Fruit fly (Drosophila melanogaster) whole organism, embryonic: ENCODE data around the gene Rpn9.

Experiments
- Adf1 ChIP-seq: fragments of 200-800 bp; sonication (Bioruptor generic); IDR thresholded peaks from 2 replicates; pipeline ENCODE4 v1.3.6; 2022; ENCODE audit warnings: missing biosample characterization, missing genetic modification characterization
- Bgb ChIP-seq: fragments of 200-800 bp; sonication (Bioruptor generic); IDR thresholded peaks from 2 replicates; pipeline ENCODE4 v1.3.6; 2022; ENCODE audit warnings: missing biosample characterization, missing genetic modification characterization; ENCODE audit not compliant: partially characterized antibody
- CG10147 ChIP-seq: fragments of 200-800 bp; sonication (Bioruptor generic); optimal IDR thresholded peaks from 2 replicates; lab custom pipeline; 2019; ENCODE audit warnings: missing biosample characterization, mild to moderate bottlenecking, missing genetic modification characterization, moderate library complexity
- CG11723 ChIP-seq: fragments of 200-800 bp; sonication (Bioruptor generic); optimal IDR thresholded peaks from 2 replicates; lab custom pipeline; 2017; ENCODE audit warnings: missing biosample characterization, mild to moderate bottlenecking, missing genetic modification characterization
- CG1233 ChIP-seq: fragments of 200-800 bp; sonication (Bioruptor generic); optimal IDR thresholded peaks from 4 replicates; lab custom pipeline; 2018; ENCODE audit warnings: missing biosample characterization, mild to moderate bottlenecking, missing genetic modification characterization
- CG12659 ChIP-seq: fragments of 200-800 bp; sonication (Bioruptor generic); optimal IDR thresholded peaks from 3 replicates; lab custom pipeline; 2017; ENCODE audit warnings: mild to moderate bottlenecking, missing biosample characterization, missing genetic modification reagents, missing genetic modification characterization
- CG15601 ChIP-seq: fragments of 200-800 bp; sonication (Bioruptor generic); optimal IDR thresholded peaks from 3 replicates; lab custom pipeline; 2019; ENCODE audit warnings: missing biosample characterization, mild to moderate bottlenecking, missing genetic modification characterization, moderate library complexity
- CG17829 ChIP-seq: fragments of 200-800 bp; optimal IDR thresholded peaks from 2 replicates; lab custom pipeline; 2019; ENCODE audit warnings: missing biosample characterization, mild to moderate bottlenecking, missing genetic modification characterization, moderate library complexity
- CG2678 ChIP-seq: fragments of 200-800 bp; sonication (Bioruptor generic); optimal IDR thresholded peaks from 3 replicates; lab custom pipeline; 2019; ENCODE audit warnings: missing biosample characterization, mild to moderate bottlenecking, missing genetic modification characterization, moderate library complexity
- CG32772 ChIP-seq: fragments of 200-800 bp; sonication (Bioruptor generic); IDR thresholded peaks from 2 replicates; pipeline ENCODE4 v1.3.6; 2022; ENCODE audit warnings: missing biosample characterization, missing genetic modification characterization
- CG33213 ChIP-seq: fragments of 200-800 bp; sonication (Bioruptor generic); optimal IDR thresholded peaks from 3 replicates; lab custom pipeline; 2016; ENCODE audit warnings: missing biosample characterization, missing genetic modification characterization
- CG4328 ChIP-seq: fragments of 200-800 bp; sonication (Bioruptor generic); optimal IDR thresholded peaks from 3 replicates; lab custom pipeline; 2017; ENCODE audit warnings: missing biosample characterization, missing genetic modification reagents, missing genetic modification characterization
- CG43689 ChIP-seq: fragments of 200-800 bp; sonication (Bioruptor generic); IDR thresholded peaks from 2 replicates; pipeline ENCODE4 v1.3.6; 2022; ENCODE audit warnings: missing biosample characterization, missing genetic modification characterization
- CG7357 ChIP-seq: fragments of 200-800 bp; sonication (Bioruptor generic); IDR thresholded peaks from 3 replicates; pipeline ENCODE4 v1.3.6; 2022; ENCODE audit warnings: missing biosample characterization, missing genetic modification characterization
- CG7745 ChIP-seq: fragments of 200-800 bp; sonication (Bioruptor generic); optimal IDR thresholded peaks from 2 replicates; lab custom pipeline; 2018; ENCODE audit warnings: missing biosample characterization, mild to moderate bottlenecking, missing genetic modification characterization, moderate library complexity
- CG7839 ChIP-seq: fragments of 200-800 bp; sonication (Bioruptor generic); optimal IDR thresholded peaks from 3 replicates; lab custom pipeline; 2018; ENCODE audit warnings: missing biosample characterization, mild to moderate bottlenecking, missing genetic modification characterization, moderate library complexity
- CG8290 ChIP-seq, 3 experiments: fragments of 200-800 bp; sonication (Bioruptor generic); optimal IDR thresholded peaks; 2 replicates each; lab custom pipeline; 2016 to 2019; ENCODE audit warnings: missing biosample characterization in 3 of 3, missing genetic modification characterization in 3 of 3, mild to moderate bottlenecking in 2 of 3, moderate library complexity in 1 of 3
- Dbx ChIP-seq: fragments of 200-800 bp; sonication (Bioruptor generic); IDR thresholded peaks from 3 replicates; pipeline ENCODE4 v1.3.6; 2022; ENCODE audit warnings: missing biosample characterization, missing genetic modification characterization
- Ets65A ChIP-seq: fragments of 200-800 bp; sonication (Bioruptor generic); peaks from one replicate; lab custom pipeline; 2016; ENCODE audit warnings: missing biosample characterization, missing genetic modification characterization
- Ets97D ChIP-seq: fragments of 200-800 bp; sonication (Bioruptor generic); optimal IDR thresholded peaks from 3 replicates; lab custom pipeline; 2016; ENCODE audit warnings: missing biosample characterization, missing genetic modification characterization
- Fer1 ChIP-seq: fragments of 200-800 bp; sonication (Bioruptor generic); optimal IDR thresholded peaks from 2 replicates; lab custom pipeline; 2017; ENCODE audit warnings: missing biosample characterization, mild to moderate bottlenecking, missing genetic modification characterization
- HLH3B ChIP-seq: fragments of 200-800 bp; sonication (Bioruptor generic); IDR thresholded peaks from 2 replicates; pipeline ENCODE4 v1.3.6; 2022; ENCODE audit warnings: missing biosample characterization, missing genetic modification characterization
- HLH54F ChIP-seq: fragments of 200-800 bp; sonication (Bioruptor generic); optimal IDR thresholded peaks from 3 replicates; lab custom pipeline; 2016; ENCODE audit warnings: missing biosample characterization, missing genetic modification characterization
- Hr39 ChIP-seq: fragments of >200 bp; optimal IDR thresholded peaks from 2 replicates; lab custom pipeline; 2017
- Kr ChIP-seq: fragments of 200-800 bp; sonication (Bioruptor generic); optimal IDR thresholded peaks from 2 replicates; lab custom pipeline; 2017; ENCODE audit warnings: missing biosample characterization, mild to moderate bottlenecking, missing genetic modification characterization
- MTF-1 ChIP-seq: fragments of 200-800 bp; sonication (Bioruptor generic); optimal IDR thresholded peaks from 2 replicates; lab custom pipeline; 2018; ENCODE audit warnings: missing biosample characterization, mild to moderate bottlenecking, missing genetic modification characterization, borderline replicate concordance
- Max ChIP-seq: fragments of 200-800 bp; sonication (Bioruptor generic); optimal IDR thresholded peaks from 2 replicates; lab custom pipeline; 2016; ENCODE audit warnings: missing biosample characterization, mild to moderate bottlenecking, missing genetic modification characterization
- Mes4 ChIP-seq: fragments of 200-800 bp; sonication (Bioruptor generic); optimal IDR thresholded peaks from 2 replicates; lab custom pipeline; 2016; ENCODE audit warnings: missing biosample characterization, missing genetic modification characterization
- Mrtf ChIP-seq: fragments of 200-800 bp; sonication (Bioruptor generic); IDR thresholded peaks from 3 replicates; pipeline ENCODE4 v1.3.6; 2022; ENCODE audit warnings: missing biosample characterization, missing genetic modification characterization
- Neu2 ChIP-seq: fragments of 200-800 bp; sonication (Bioruptor generic); optimal IDR thresholded peaks from 3 replicates; lab custom pipeline; 2016; ENCODE audit warnings: missing biosample characterization, missing genetic modification characterization, borderline replicate concordance
- Nf-YB ChIP-seq: fragments of 200-800 bp; sonication (Bioruptor generic); optimal IDR thresholded peaks from 3 replicates; lab custom pipeline; 2019; ENCODE audit warnings: missing biosample characterization, mild to moderate bottlenecking, missing genetic modification characterization, moderate library complexity
- NfI ChIP-seq: fragments of 200-800 bp; sonication (Bioruptor generic); optimal IDR thresholded peaks from 3 replicates; lab custom pipeline; 2018; ENCODE audit warnings: missing biosample characterization, mild to moderate bottlenecking, missing genetic modification characterization, moderate library complexity
- Opbp ChIP-seq: fragments of 200-800 bp; sonication (Bioruptor generic); IDR thresholded peaks from 3 replicates; pipeline ENCODE4 v1.3.6; 2022; ENCODE audit warnings: missing biosample characterization, missing genetic modification characterization; ENCODE audit not compliant: partially characterized antibody
- Ravus ChIP-seq: fragments of 200-800 bp; sonication (Bioruptor generic); IDR thresholded peaks from 2 replicates; pipeline ENCODE4 v1.3.6; 2022; ENCODE audit warnings: missing biosample characterization, missing genetic modification characterization
- Rfx ChIP-seq: fragments of 200-800 bp; sonication (Bioruptor generic); IDR thresholded peaks from 2 replicates; pipeline ENCODE4 v1.3.6; 2022; ENCODE audit warnings: missing biosample characterization, missing genetic modification characterization
- Spps ChIP-seq: fragments of 200-800 bp; sonication (Bioruptor generic); optimal IDR thresholded peaks from 2 replicates; lab custom pipeline; 2018; ENCODE audit warnings: missing biosample characterization, mild to moderate bottlenecking, missing genetic modification characterization
- btn ChIP-seq: fragments of 200-800 bp; sonication (Bioruptor generic); optimal IDR thresholded peaks from 2 replicates; lab custom pipeline; 2016; ENCODE audit warnings: missing biosample characterization, missing genetic modification characterization
- chif ChIP-seq, 2 experiments: fragments of 200-800 bp; sonication (Bioruptor generic); optimal IDR thresholded peaks; 3 replicates each; lab custom pipeline; 2016; ENCODE audit warnings: missing biosample characterization in 2 of 2, missing genetic modification characterization in 2 of 2
- chn ChIP-seq: fragments of 200-800 bp; sonication (Bioruptor generic); optimal IDR thresholded peaks from 2 replicates; lab custom pipeline; 2016; ENCODE audit warnings: missing biosample characterization, missing genetic modification characterization
- corto ChIP-seq: fragments of 200-800 bp; sonication (Bioruptor generic); optimal IDR thresholded peaks from 2 replicates; lab custom pipeline; 2016; ENCODE audit warnings: missing biosample characterization, mild to moderate bottlenecking, missing genetic modification characterization, moderate library complexity
- gce ChIP-seq: fragments of 200-800 bp; sonication (Bioruptor generic); IDR thresholded peaks from 3 replicates; pipeline ENCODE4 v1.3.6; 2022; ENCODE audit warnings: missing biosample characterization, missing genetic modification characterization
- grau ChIP-seq: fragments of 200-800 bp; optimal IDR thresholded peaks from 3 replicates; lab custom pipeline; 2019; ENCODE audit warnings: missing biosample characterization, mild to moderate bottlenecking, missing genetic modification characterization, moderate library complexity
- nerfin-1 ChIP-seq: fragments of 200-800 bp; sonication (Bioruptor generic); optimal IDR thresholded peaks from 3 replicates; lab custom pipeline; 2019; ENCODE audit warnings: missing biosample characterization, mild to moderate bottlenecking, missing genetic modification characterization, moderate library complexity
- phol ChIP-seq: fragments of 200-800 bp; sonication (Bioruptor generic); optimal IDR thresholded peaks from 3 replicates; lab custom pipeline; 2018; ENCODE audit warnings: missing biosample characterization, mild to moderate bottlenecking, missing genetic modification characterization, moderate library complexity
- pzg ChIP-seq: fragments of 200-800 bp; sonication (Bioruptor generic); optimal IDR thresholded peaks from 3 replicates; lab custom pipeline; 2018; ENCODE audit warnings: missing biosample characterization, mild to moderate bottlenecking, missing genetic modification characterization, moderate library complexity
- seq ChIP-seq: fragments of 200-800 bp; sonication (Bioruptor generic); IDR thresholded peaks from 2 replicates; pipeline ENCODE4 v1.3.6; 2022; ENCODE audit warnings: missing biosample characterization, missing genetic modification characterization
- sima ChIP-seq: fragments of 200-800 bp; sonication (Bioruptor generic); optimal IDR thresholded peaks from 2 replicates; lab custom pipeline; 2016; ENCODE audit warnings: missing biosample characterization, missing genetic modification characterization
- tup ChIP-seq: fragments of 200-800 bp; sonication (Bioruptor generic); optimal IDR thresholded peaks from 2 replicates; lab custom pipeline; 2016; ENCODE audit warnings: missing biosample characterization, mild to moderate bottlenecking, missing genetic modification characterization, moderate library complexity
- tx ChIP-seq: fragments of 200-800 bp; sonication (Bioruptor generic); optimal IDR thresholded peaks from 2 replicates; lab custom pipeline; 2016; ENCODE audit warnings: missing biosample characterization, missing genetic modification characterization
- vfl ChIP-seq: fragments of 200-800 bp; sonication (Bioruptor generic); optimal IDR thresholded peaks from 2 replicates; lab custom pipeline; 2016; ENCODE audit warnings: missing biosample characterization, missing genetic modification characterization

Gene Rpn9

DNA sequence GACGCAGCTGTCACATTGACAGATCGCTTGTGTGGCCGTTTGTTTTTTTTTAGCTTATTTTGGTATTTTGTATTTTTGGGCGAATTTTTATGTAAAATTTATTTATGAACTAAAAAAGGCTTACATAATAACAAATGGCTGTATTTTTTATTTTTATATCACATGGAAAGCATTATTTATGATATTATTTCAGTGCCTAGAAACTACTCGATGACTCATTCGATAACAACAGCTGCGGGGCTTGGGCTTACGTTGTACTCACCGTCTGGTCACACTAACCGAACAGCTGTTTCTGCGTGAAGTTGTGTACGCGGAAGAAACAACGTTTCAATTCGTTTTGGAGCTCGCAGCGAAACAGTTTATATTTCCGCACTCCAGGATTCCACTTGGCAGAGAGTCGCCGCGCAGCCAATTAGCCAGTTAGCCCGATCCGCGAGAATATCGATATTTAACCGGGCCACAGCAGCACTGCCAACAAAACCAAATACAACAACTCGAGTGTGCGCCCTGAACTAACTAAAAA, at the start of gene Rpn9, which contains the start of gene Hmgcr (continued):
- TF ChIP-seq Hr39 (lab: Kevin White, UChicago) = no peak
- no peak for TF ChIP-seq Ravus (GFP tag; lab: Robert Waterston, UW)
- no peak for TF ChIP-seq CG11723
- TF ChIP-seq CG15601 (tag; lab: Kevin White, UChicago) = peak; percentile 76
- TF ChIP-seq HLH3B (GFP tag; lab: Robert Waterston, UW) = no peak
- no peak for TF ChIP-seq Rfx (GFP tag; lab: Robert Waterston, UW)
- no peak for TF ChIP-seq CG4328 (GFP tag; lab: Kevin White, UChicago)
- TF ChIP-seq Adf1 (GFP tag; lab: Robert Waterston, UW) = peak; percentile 44; the same call in 1 of the 2 replicates
- peak; percentile 83 for TF ChIP-seq CG12659 (GFP tag; lab: Kevin White, UChicago)
- TF ChIP-seq nerfin-1 (tag; lab: Kevin White, UChicago) = peak; percentile 35
- TF ChIP-seq chif (GFP tag; optimal IDR thresholded peaks at IDR 0.05; lab: Kevin White, UChicago) = no peak
- no peak for TF ChIP-seq Neu2 (GFP tag; lab: Kevin White, UChicago)
- peak; percentile 13 for TF ChIP-seq CG7839 (tag; lab: Kevin White, UChicago)
- peak; percentile 90 for TF ChIP-seq pzg (GFP tag; lab: Kevin White, UChicago)
- no peak for TF ChIP-seq CG2678 (tag; lab: Kevin White, UChicago)
- 0 out of 3 replicates have a peak, but pooled peaks have one; percentile 48 for TF ChIP-seq Opbp (GFP tag; lab: Robert Waterston, UW)
- TF ChIP-seq CG1233 = no peak
- TF ChIP-seq CG17829 = peak; percentile 43
- no peak for TF ChIP-seq btn (GFP tag; lab: Kevin White, UChicago)
- TF ChIP-seq Spps = no peak
- TF ChIP-seq Ets97D (GFP tag; lab: Kevin White, UChicago) = peak; percentile 92
- TF ChIP-seq CG8290 (GFP tag; optimal IDR thresholded peaks at IDR 0.05; lab: Kevin White, UChicago) = peak; percentile 8
- peak in 1 of 2 experiments; percentile 47 for TF ChIP-seq CG8290 (tag; optimal IDR thresholded peaks at IDR 0.05; lab: Kevin White, UChicago)
- peak; percentile 6 for TF ChIP-seq Max
- no peak for TF ChIP-seq Mrtf (GFP tag; lab: Robert Waterston, UW)
- TF ChIP-seq CG10147 = no peak
- peak; percentile 26 for TF ChIP-seq grau (tag; lab: Kevin White, UChicago)
- peak; percentile 31; the same call in 1 of the 2 replicates for TF ChIP-seq Bgb
- no peak for TF ChIP-seq chn (GFP tag; lab: Kevin White, UChicago)
- TF ChIP-seq HLH54F (GFP tag; lab: Kevin White, UChicago) = no peak
- no peak for TF ChIP-seq MTF-1 (GFP tag; lab: Kevin White, UChicago)
- TF ChIP-seq tx (GFP tag; lab: Kevin White, UChicago) = no peak
- TF ChIP-seq NfI (GFP tag; lab: Kevin White, UChicago) = peak; percentile 30
- TF ChIP-seq gce (GFP tag; lab: Robert Waterston, UW) = no peak
- TF ChIP-seq Ets65A (GFP tag; lab: Kevin White, UChicago) = peak; percentile 6
- TF ChIP-seq Fer1 = peak; percentile 28
- TF ChIP-seq CG7357 = no peak
- TF ChIP-seq seq (GFP tag; lab: Robert Waterston, UW) = no peak
- no peak for TF ChIP-seq tup
- no peak for TF ChIP-seq Kr
- no peak for TF ChIP-seq CG43689 (GFP tag; lab: Robert Waterston, UW)
- no peak for TF ChIP-seq CG7745 (tag; lab: Kevin White, UChicago)
- no peak for TF ChIP-seq vfl (GFP tag; lab: Kevin White, UChicago)
- peak; percentile 50 for TF ChIP-seq Mes4 (GFP tag; lab: Kevin White, UChicago)
- TF ChIP-seq phol (tag; lab: Kevin White, UChicago) = peak; percentile 65
- no peak for TF ChIP-seq Dbx
- no peak for TF ChIP-seq sima (GFP tag; lab: Kevin White, UChicago)
- no peak for TF ChIP-seq corto (GFP tag; lab: Kevin White, UChicago)
- peak; percentile 15 for TF ChIP-seq CG33213 (GFP tag; lab: Kevin White, UChicago)
- TF ChIP-seq Nf-YB (GFP tag; lab: Kevin White, UChicago) = peak; percentile 27
- no peak for TF ChIP-seq CG32772 (GFP tag; lab: Robert Waterston, UW)
